Fruit fly (Drosophila melanogaster) whole organism, prepupa: ENCODE data around the gene Cpr78E.

Source experiments
- Blimp-1 ChIP-seq: fragments of 200-800 bp; sonication (Bioruptor generic); optimal IDR thresholded peaks from 3 replicates; lab custom pipeline; 2017; ENCODE audit warnings: missing biosample characterization, missing genetic modification characterization, mild to moderate bottlenecking, moderate library complexity, missing genetic modification reagents
- CG6808 ChIP-seq: fragments of 200-800 bp; sonication (Bioruptor generic); optimal IDR thresholded peaks from 3 replicates; lab custom pipeline; 2017; ENCODE audit warnings: missing biosample characterization, missing genetic modification characterization, mild to moderate bottlenecking, moderate library complexity, missing genetic modification reagents
- dsx ChIP-seq: fragments of 200-800 bp; optimal IDR thresholded peaks from 3 replicates; lab custom pipeline; 2019; ENCODE audit warnings: missing biosample characterization, mild to moderate bottlenecking, missing genetic modification characterization, moderate library complexity; ENCODE audit not compliant: poor library complexity, severe bottlenecking
- vri ChIP-seq: fragments of 200-800 bp; sonication (Bioruptor generic); optimal IDR thresholded peaks from 3 replicates; lab custom pipeline; 2016; ENCODE audit warnings: missing biosample characterization, mild to moderate bottlenecking, missing genetic modification characterization

- TF ChIP-seq vri (no peak), dsx (GFP tag; lab: Kevin White, UChicago) (no peak), Blimp-1 (GFP tag; lab: Kevin White, UChicago) (no peak), CG6808 (no peak)
Observed at dm6 chr3L:21688607-21689129, 21.9 kb upstream of the Cpr78E start.
